Worm (Caenorhabditis elegans) whole organism, L3 larva: ENCODE measurements around the gene nhr-164.

Source experiments
- aly-2 ChIP-seq: fragments of 150-350 bp; optimal IDR thresholded peaks from 2 replicates; lab custom pipeline; 2014; ENCODE audit warnings: missing biosample characterization, missing genetic modification characterization
- ceh-16 ChIP-seq: sonication (generic microtip); optimal IDR thresholded peaks from 2 replicates; lab custom pipeline; 2017; ENCODE audit warnings: missing biosample characterization, missing genetic modification characterization
- ceh-82 ChIP-seq: fragments of 150-350 bp; optimal IDR thresholded peaks from 2 replicates; lab custom pipeline; 2014; ENCODE audit warnings: missing biosample characterization, missing genetic modification characterization
- ceh-9 ChIP-seq: sonication (generic microtip); optimal IDR thresholded peaks from 2 replicates; lab custom pipeline; 2018; ENCODE audit warnings: missing biosample characterization, missing genetic modification characterization
- elt-2 ChIP-seq: sonication (generic microtip); optimal IDR thresholded peaks from 2 replicates; lab custom pipeline; 2016; ENCODE audit warnings: missing genetic modification reagents, mild to moderate bottlenecking, missing genetic modification characterization, missing compliant biosample characterization
- fos-1 ChIP-seq: fragments of 150-350 bp; optimal IDR thresholded peaks from 2 replicates; lab custom pipeline; 2014; ENCODE audit warnings: missing biosample characterization, missing genetic modification characterization
- lin-15B ChIP-seq: fragments of 150-350 bp; optimal IDR thresholded peaks from 2 replicates; lab custom pipeline; 2014; ENCODE audit warnings: missing biosample characterization, missing genetic modification characterization
- nhr-11 ChIP-seq: fragments of 150-350 bp; optimal IDR thresholded peaks from 2 replicates; lab custom pipeline; 2014; ENCODE audit warnings: missing biosample characterization, missing genetic modification characterization
- pha-4 ChIP-seq: fragments of 150-350 bp; optimal IDR thresholded peaks from 2 replicates; lab custom pipeline; 2014; ENCODE audit warnings: missing biosample characterization, missing genetic modification reagents, missing genetic modification characterization
- unc-39 ChIP-seq: sonication (generic microtip); optimal IDR thresholded peaks from 4 replicates; lab custom pipeline; 2017; ENCODE audit warnings: missing biosample characterization, missing genetic modification characterization

- TF ChIP-seq fos-1 (tag; lab: Kevin White, UChicago), result no peak
- no peak for TF ChIP-seq aly-2 (tag; lab: Kevin White, UChicago)
- no peak for TF ChIP-seq unc-39
- no peak for TF ChIP-seq nhr-11 (tag; lab: Kevin White, UChicago)
- no peak for TF ChIP-seq pha-4 (tag; lab: Kevin White, UChicago)
- no peak for TF ChIP-seq ceh-82 (tag; lab: Kevin White, UChicago)
- no peak for TF ChIP-seq lin-15B (tag; lab: Kevin White, UChicago)
- no peak for TF ChIP-seq ceh-16 (tag; lab: Kevin White, UChicago)
- no peak for TF ChIP-seq ceh-9 (tag; lab: Kevin White, UChicago)
- TF ChIP-seq elt-2 (tag; lab: Kevin White, UChicago), result no peak
Observed at ce11 chrV:15259904-15260303, 24.3 kb upstream of the nhr-164 start, which contains the start of gene M01B2.8.
